Fruit fly (Drosophila melanogaster) whole organism, embryonic: ENCODE results near the gene CG44040.

Source experiments
- Awh ChIP-seq: fragments of 200-800 bp; sonication (Bioruptor generic); IDR thresholded peaks from 2 replicates; pipeline ENCODE4, ENCODE4 v1.3.6; 2022; ENCODE audit warnings: missing biosample characterization, missing genetic modification characterization
- CG1024 ChIP-seq: fragments of 200-800 bp; sonication (Bioruptor generic); IDR thresholded peaks from 2 replicates; pipeline ENCODE4 v1.3.6; 2022; ENCODE audit warnings: missing biosample characterization, missing genetic modification characterization
- CG10654 ChIP-seq: fragments of 200-800 bp; sonication (Bioruptor generic); optimal IDR thresholded peaks from 2 replicates; lab custom pipeline; 2016; ENCODE audit warnings: missing biosample characterization, missing genetic modification characterization
- CG10959 ChIP-seq: fragments of 200-800 bp; sonication (Bioruptor generic); IDR thresholded peaks from 2 replicates; pipeline ENCODE4 v1.3.6; 2022; ENCODE audit warnings: missing biosample characterization, missing genetic modification characterization
- CG12942 ChIP-seq: fragments of 200-800 bp; sonication (Bioruptor generic); optimal IDR thresholded peaks from 3 replicates; lab custom pipeline; 2016; ENCODE audit warnings: missing biosample characterization, missing genetic modification characterization
- CG15269 ChIP-seq: fragments of 200-800 bp; sonication (Bioruptor generic); optimal IDR thresholded peaks from 2 replicates; lab custom pipeline; 2018; ENCODE audit warnings: missing biosample characterization, mild to moderate bottlenecking, missing genetic modification characterization, moderate library complexity
- CG1529 ChIP-seq: fragments of 200-800 bp; sonication (Bioruptor generic); optimal IDR thresholded peaks from 3 replicates; lab custom pipeline; 2018; ENCODE audit warnings: missing biosample characterization, missing genetic modification characterization
- CG17568 ChIP-seq: fragments of 200-800 bp; sonication (Bioruptor generic); optimal IDR thresholded peaks from 2 replicates; lab custom pipeline; 2018; ENCODE audit warnings: missing biosample characterization, mild to moderate bottlenecking, missing genetic modification characterization, moderate library complexity
- CG18011 ChIP-seq: fragments of 200-800 bp; sonication (Bioruptor generic); optimal IDR thresholded peaks from 2 replicates; lab custom pipeline; 2017; ENCODE audit warnings: missing biosample characterization, missing genetic modification characterization, mild to moderate bottlenecking, moderate library complexity, missing genotype
- CG18619 ChIP-seq: fragments of 200-800 bp; sonication (Bioruptor generic); optimal IDR thresholded peaks from 3 replicates; lab custom pipeline; 2017; ENCODE audit warnings: missing biosample characterization, mild to moderate bottlenecking, missing genetic modification characterization
- CG2875 ChIP-seq: fragments of 200-800 bp; sonication (Bioruptor generic); optimal IDR thresholded peaks from 2 replicates; lab custom pipeline; 2017; ENCODE audit warnings: missing biosample characterization, mild to moderate bottlenecking, missing genetic modification characterization, missing genetic modification reagents
- CG3163 ChIP-seq: fragments of 200-800 bp; sonication (Bioruptor generic); optimal IDR thresholded peaks from 3 replicates; lab custom pipeline; 2016; ENCODE audit warnings: missing biosample characterization, missing genetic modification characterization
- CG34376 ChIP-seq: fragments of 200-800 bp; sonication (Bioruptor generic); optimal IDR thresholded peaks from 2 replicates; lab custom pipeline; 2018; ENCODE audit warnings: missing biosample characterization, mild to moderate bottlenecking, missing genetic modification characterization
- CG3995 ChIP-seq: fragments of 200-800 bp; sonication (Bioruptor generic); optimal IDR thresholded peaks from 3 replicates; lab custom pipeline; 2016; ENCODE audit warnings: missing biosample characterization, missing genetic modification characterization
- CG43689 ChIP-seq: fragments of 200-800 bp; sonication (Bioruptor generic); IDR thresholded peaks from 2 replicates; pipeline ENCODE4 v1.3.6; 2022; ENCODE audit warnings: missing biosample characterization, missing genetic modification characterization
- CG4730 ChIP-seq: fragments of 200-800 bp; sonication (Bioruptor generic); IDR thresholded peaks from 2 replicates; pipeline ENCODE4 v1.3.6; 2022; ENCODE audit warnings: missing biosample characterization, missing genetic modification characterization
- CG7372 ChIP-seq: fragments of 200-800 bp; sonication (Bioruptor generic); IDR thresholded peaks from 2 replicates; pipeline ENCODE4 v1.3.6; 2022; ENCODE audit warnings: missing biosample characterization, missing genetic modification characterization
- CG7745 ChIP-seq: fragments of 200-800 bp; sonication (Bioruptor generic); optimal IDR thresholded peaks from 2 replicates; lab custom pipeline; 2018; ENCODE audit warnings: missing biosample characterization, mild to moderate bottlenecking, missing genetic modification characterization, moderate library complexity
- CG8765 ChIP-seq: fragments of 200-800 bp; sonication (Bioruptor generic); IDR thresholded peaks from 2 replicates; pipeline ENCODE4 v1.3.6; 2022; ENCODE audit warnings: missing biosample characterization, missing genetic modification characterization
- CG9797 ChIP-seq: fragments of 200-800 bp; sonication (Bioruptor generic); optimal IDR thresholded peaks from 3 replicates; lab custom pipeline; 2018; ENCODE audit warnings: missing biosample characterization, mild to moderate bottlenecking, missing genetic modification characterization
- CG9876 ChIP-seq: fragments of 200-800 bp; sonication (Bioruptor generic); optimal IDR thresholded peaks from 2 replicates; lab custom pipeline; 2016; ENCODE audit warnings: missing biosample characterization, missing genetic modification characterization
- D19A ChIP-seq: fragments of 200-800 bp; optimal IDR thresholded peaks from 3 replicates; lab custom pipeline; 2019; ENCODE audit warnings: missing biosample characterization, mild to moderate bottlenecking, missing genetic modification characterization, moderate library complexity
- E2f1 ChIP-seq: fragments of 200-800 bp; sonication (Bioruptor generic); IDR thresholded peaks from 2 replicates; pipeline ENCODE4 v1.3.6; 2022; ENCODE audit warnings: missing biosample characterization, missing genetic modification characterization
- Elba2 ChIP-seq: fragments of 200-800 bp; sonication (Bioruptor generic); optimal IDR thresholded peaks from 3 replicates; lab custom pipeline; 2016; ENCODE audit warnings: missing biosample characterization, missing genetic modification characterization
- Ets97D ChIP-seq: fragments of 200-800 bp; sonication (Bioruptor generic); optimal IDR thresholded peaks from 3 replicates; lab custom pipeline; 2016; ENCODE audit warnings: missing biosample characterization, missing genetic modification characterization
- Fer2 ChIP-seq: fragments of 200-800 bp; sonication (Bioruptor generic); optimal IDR thresholded peaks from 2 replicates; lab custom pipeline; 2018; ENCODE audit warnings: missing biosample characterization, mild to moderate bottlenecking, missing genetic modification characterization, moderate library complexity
- Gug ChIP-seq: fragments of 200-800 bp; sonication (Bioruptor generic); IDR thresholded peaks from 4 replicates; pipeline ENCODE4 v1.3.6; 2022; ENCODE audit warnings: missing biosample characterization, missing genetic modification characterization
- MTF-1 ChIP-seq: fragments of 200-800 bp; sonication (Bioruptor generic); optimal IDR thresholded peaks from 2 replicates; lab custom pipeline; 2018; ENCODE audit warnings: missing biosample characterization, mild to moderate bottlenecking, missing genetic modification characterization, borderline replicate concordance
- Oaz ChIP-seq: fragments of 200-800 bp; sonication (Bioruptor generic); IDR thresholded peaks from 2 replicates; pipeline ENCODE4 v1.3.6; 2022; ENCODE audit warnings: missing biosample characterization, missing genetic modification characterization
- Rx ChIP-seq: fragments of 200-800 bp; sonication (Bioruptor generic); IDR thresholded peaks from 2 replicates; pipeline ENCODE4 v1.3.6; 2022; ENCODE audit warnings: missing biosample characterization, missing genetic modification characterization
- Scr ChIP-seq: fragments of 200-800 bp; sonication (Bioruptor generic); IDR thresholded peaks from 2 replicates; pipeline ENCODE4 v1.3.6; 2022; ENCODE audit warnings: missing biosample characterization, missing genetic modification characterization; ENCODE audit not compliant: partially characterized antibody
- Six4 ChIP-seq: fragments of 200-800 bp; sonication (Bioruptor generic); optimal IDR thresholded peaks from 2 replicates; lab custom pipeline; 2016; ENCODE audit warnings: missing biosample characterization, missing genetic modification characterization
- ab ChIP-seq: fragments of 200-800 bp; sonication (Bioruptor generic); optimal IDR thresholded peaks from 2 replicates; lab custom pipeline; 2016; ENCODE audit warnings: missing biosample characterization, missing genetic modification characterization
- fd102C ChIP-seq: fragments of 200-800 bp; sonication (Bioruptor generic); optimal IDR thresholded peaks from 2 replicates; lab custom pipeline; 2018; ENCODE audit warnings: missing biosample characterization, mild to moderate bottlenecking, missing genetic modification characterization, moderate library complexity
- ftz-f1 ChIP-seq: fragments of 200-800 bp; sonication (Bioruptor generic); optimal IDR thresholded peaks from 2 replicates; lab custom pipeline; 2016; ENCODE audit warnings: missing biosample characterization, missing genetic modification characterization
- grau ChIP-seq: fragments of 200-800 bp; optimal IDR thresholded peaks from 3 replicates; lab custom pipeline; 2019; ENCODE audit warnings: missing biosample characterization, mild to moderate bottlenecking, missing genetic modification characterization, moderate library complexity
- hth ChIP-seq: fragments of >200 bp; optimal IDR thresholded peaks from 2 replicates; lab custom pipeline; 2017; ENCODE audit warnings: inconsistent platforms
- lbe ChIP-seq: fragments of 200-800 bp; sonication (Bioruptor generic); optimal IDR thresholded peaks from 2 replicates; lab custom pipeline; 2016; ENCODE audit warnings: missing biosample characterization, mild to moderate bottlenecking, missing genetic modification characterization
- lola ChIP-seq, 3 experiments: fragments of >200 bp in 2 of 3; fragments of 200-800 bp in 1 of 3; sonication (Bioruptor generic) in 1 of 3; optimal IDR thresholded peaks; 2 replicates each; lab custom pipeline; 2017 to 2019; ENCODE audit warnings: missing biosample characterization in 3 of 3, missing genetic modification characterization in 3 of 3, mild to moderate bottlenecking in 1 of 3, moderate library complexity in 1 of 3
- luna ChIP-seq: fragments of 200-800 bp; sonication (Bioruptor generic); optimal IDR thresholded peaks from 2 replicates; lab custom pipeline; 2016; ENCODE audit warnings: missing biosample characterization, missing genetic modification characterization
- nom ChIP-seq: fragments of 200-800 bp; sonication (Bioruptor generic); optimal IDR thresholded peaks from 2 replicates; lab custom pipeline; 2017; ENCODE audit warnings: missing biosample characterization, missing genetic modification characterization, mild to moderate bottlenecking, moderate library complexity, missing genetic modification reagents
- oc ChIP-seq: fragments of 200-800 bp; sonication (Bioruptor generic); optimal IDR thresholded peaks from 2 replicates; lab custom pipeline; 2018; ENCODE audit warnings: missing biosample characterization, mild to moderate bottlenecking, missing genetic modification characterization, moderate library complexity
- pan ChIP-seq, 4 experiments: fragments of >200 bp in 3 of 4; fragments of 200-800 bp in 1 of 4; sonication (Bioruptor generic) in 1 of 4; optimal IDR thresholded peaks in 3 of 4; IDR thresholded peaks in 1 of 4; 2 replicates each; pipeline versions ENCODE4 v1.3.6 to Lab custom; 2017 to 2022; ENCODE audit warnings: missing biosample characterization in 2 of 4, missing genetic modification characterization in 2 of 4, mixed read lengths in 1 of 4
- phol ChIP-seq: fragments of 200-800 bp; sonication (Bioruptor generic); optimal IDR thresholded peaks from 3 replicates; lab custom pipeline; 2018; ENCODE audit warnings: missing biosample characterization, mild to moderate bottlenecking, missing genetic modification characterization, moderate library complexity
- repo ChIP-seq: fragments of 200-800 bp; sonication (Bioruptor generic); optimal IDR thresholded peaks from 2 replicates; lab custom pipeline; 2016; ENCODE audit warnings: missing biosample characterization, missing genetic modification characterization
- sd ChIP-seq: fragments of 200-800 bp; sonication (Bioruptor generic); optimal IDR thresholded peaks from 3 replicates; lab custom pipeline; 2018; ENCODE audit warnings: missing biosample characterization, mild to moderate bottlenecking, missing genetic modification characterization, moderate library complexity
- sima ChIP-seq: fragments of 200-800 bp; sonication (Bioruptor generic); optimal IDR thresholded peaks from 2 replicates; lab custom pipeline; 2016; ENCODE audit warnings: missing biosample characterization, missing genetic modification characterization
- tap ChIP-seq: fragments of 200-800 bp; optimal IDR thresholded peaks from 3 replicates; lab custom pipeline; 2019; ENCODE audit warnings: missing biosample characterization, mild to moderate bottlenecking, missing genetic modification characterization, moderate library complexity
- unpg ChIP-seq: fragments of 200-800 bp; sonication (Bioruptor generic); optimal IDR thresholded peaks from 3 replicates; lab custom pipeline; 2018; ENCODE audit warnings: missing biosample characterization, mild to moderate bottlenecking, missing genetic modification characterization, moderate library complexity
- zfh1 ChIP-seq: fragments of 200-800 bp; sonication (Bioruptor generic); IDR thresholded peaks from 3 replicates; pipeline ENCODE4 v1.3.6; 2022; ENCODE audit warnings: missing biosample characterization, missing genetic modification characterization

The CG44040 gene

DNA sequence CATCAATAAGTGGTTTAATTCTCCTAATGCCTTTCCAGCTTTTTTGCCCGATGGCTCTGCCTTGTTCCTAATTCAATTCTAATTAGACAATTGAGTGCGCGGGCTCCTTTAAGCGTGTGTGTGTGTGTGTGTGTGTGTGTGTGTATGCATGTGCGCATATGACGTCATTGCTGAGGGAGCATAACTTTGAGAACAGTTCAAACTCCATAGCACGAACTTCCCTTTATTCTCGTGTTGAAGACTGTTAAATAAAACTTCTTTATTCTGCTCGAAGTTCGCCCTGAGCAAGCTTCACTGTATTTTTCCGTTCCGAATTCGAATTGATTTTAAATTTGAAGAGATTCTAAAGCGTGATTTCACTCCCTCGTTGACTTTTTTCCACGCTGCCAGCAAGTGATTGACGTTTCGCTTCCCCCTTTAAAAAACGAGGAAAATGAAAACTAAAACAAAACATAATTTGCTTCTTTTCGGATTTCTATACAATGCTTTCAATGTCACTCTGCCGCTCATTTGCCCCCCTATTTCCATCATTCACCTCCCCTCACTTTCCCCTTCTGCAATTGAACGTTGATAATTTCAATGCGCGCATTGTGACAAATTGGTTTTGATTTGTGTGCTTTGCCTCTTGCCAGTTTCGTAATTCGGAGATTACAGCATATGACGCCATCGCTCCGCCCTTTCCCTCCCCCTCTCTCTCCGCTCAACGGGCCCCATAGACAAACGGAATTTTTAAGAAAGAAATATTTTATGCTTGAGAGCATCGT lies 27.8 kb upstream of the CG44040 start (continued):
- TF ChIP-seq pan (optimal IDR thresholded peaks at IDR 0.05; lab: Kevin White, UChicago) (no peak), pan (GFP tag; optimal IDR thresholded peaks at IDR 0.05 in 1 of 2, IDR thresholded peaks at IDR 0.05 in 1 of 2) (no peak), CG3163 (GFP tag; lab: Kevin White, UChicago) (no peak), CG8765 (no peak), CG15269 (tag; lab: Kevin White, UChicago) (no peak), CG7372 (GFP tag; lab: Robert Waterston, UW) (no peak), CG12942 (no peak), Oaz (GFP tag; lab: Robert Waterston, UW) (no peak), grau (peak; percentile 95), CG4730 (GFP tag; lab: Robert Waterston, UW) (no peak), CG1529 (GFP tag; lab: Kevin White, UChicago) (no peak), CG3995 (GFP tag; lab: Kevin White, UChicago) (no peak), lola (GFP tag; optimal IDR thresholded peaks at IDR 0.05; lab: Kevin White, UChicago) (no peak), CG18011 (GFP tag; lab: Kevin White, UChicago) (no peak), Awh (GFP tag; lab: Robert Waterston, UW) (no peak), oc (tag; lab: Kevin White, UChicago) (peak; percentile 77), E2f1 (GFP tag; lab: Robert Waterston, UW) (no peak), CG1024 (GFP tag; lab: Robert Waterston, UW) (no peak), lbe (GFP tag; lab: Kevin White, UChicago) (no peak), fd102C (GFP tag; lab: Kevin White, UChicago) (no peak), nom (GFP tag; lab: Kevin White, UChicago) (no peak), sima (GFP tag; lab: Kevin White, UChicago) (no peak), CG7745 (tag; lab: Kevin White, UChicago) (no peak), CG2875 (GFP tag; lab: Kevin White, UChicago) (no peak), Six4 (GFP tag; lab: Kevin White, UChicago) (no peak), Elba2 (peak; percentile 29), CG10959 (no peak), sd (tag; lab: Kevin White, UChicago) (no peak), zfh1 (GFP tag; lab: Robert Waterston, UW) (no peak), ab (GFP tag; lab: Kevin White, UChicago) (no peak), Scr (GFP tag; lab: Robert Waterston, UW) (no peak), Fer2 (tag; lab: Kevin White, UChicago) (no peak), repo (GFP tag; lab: Kevin White, UChicago) (peak; percentile 17), D19A (tag; lab: Kevin White, UChicago) (no peak), tap (tag; lab: Kevin White, UChicago) (no peak), MTF-1 (GFP tag; lab: Kevin White, UChicago) (no peak), CG10654 (no peak), CG34376 (GFP tag; lab: Kevin White, UChicago) (peak; percentile 63), Ets97D (GFP tag; lab: Kevin White, UChicago) (no peak), CG43689 (no peak), hth (lab: Kevin White, UChicago) (no peak), CG9876 (GFP tag; lab: Kevin White, UChicago) (peak; percentile 2), luna (GFP tag; lab: Kevin White, UChicago) (no peak), ftz-f1 (GFP tag; lab: Kevin White, UChicago) (peak; percentile 52), CG17568 (no peak), CG18619 (GFP tag; lab: Kevin White, UChicago) (no peak), phol (no peak), Gug (GFP tag; lab: Robert Waterston, UW) (peak; percentile 54; the same call in 1 of the 4 replicates), Rx (no peak), CG9797 (GFP tag; lab: Kevin White, UChicago) (no peak), unpg (peak; percentile 44)
